Worm (Caenorhabditis elegans): ENCODE measurements around the gene C06A6.7.

DNA sequence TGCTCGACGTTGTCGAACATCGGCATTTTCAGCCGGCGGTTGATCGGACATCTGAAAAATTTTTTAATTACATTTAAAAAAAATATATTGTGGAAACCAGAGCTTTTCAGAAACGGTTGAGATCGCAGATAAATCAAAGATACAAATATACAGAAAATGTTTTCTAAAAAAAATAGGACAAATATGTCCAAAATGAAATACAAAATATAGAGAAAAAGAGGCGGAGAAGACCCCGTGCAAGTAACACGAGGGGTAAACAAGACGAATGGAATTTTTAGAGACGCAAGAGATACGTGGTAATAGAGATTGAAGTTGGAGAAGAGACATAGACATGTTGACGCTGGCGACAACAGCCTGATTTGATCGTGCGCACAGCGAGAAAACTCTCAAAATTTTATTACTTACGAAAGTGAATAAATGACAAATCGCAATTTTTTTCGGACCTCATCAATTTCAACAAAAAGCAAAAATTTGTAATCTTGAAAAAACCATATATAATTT, 22.6 kb downstream of the C06A6.7 start, which contains the start of gene cdgs-1:
- TF ChIP-seq skn-1 (tag; optimal IDR thresholded peaks at IDR 0.05) (no peak), blmp-1 (tag; optimal IDR thresholded peaks at IDR 0.05; ENCODE audit: insufficient read depth) (no peak), snpc-4 (tag; optimal IDR thresholded peaks at IDR 0.05) (no peak), ztf-4 (tag; optimal IDR thresholded peaks at IDR 0.05) (no peak), mdl-1 (tag; optimal IDR thresholded peaks at IDR 0.05) (peak; percentile 62 to 64), fos-1 (tag; optimal IDR thresholded peaks at IDR 0.05) (peak; percentile 20), nhr-11 (tag; optimal IDR thresholded peaks at IDR 0.05) (no peak), unc-62 (GFP tag; optimal IDR thresholded peaks at IDR 0.05) (no peak), R02D3.7 (tag; optimal IDR thresholded peaks at IDR 0.05) (no peak)

All from whole organism, L2 larva.